Fruit fly (Drosophila melanogaster): ENCODE results near the gene CG17568.
A peak's percentile ranks its signal among the peaks of the same experiment; 100 is the strongest.

Gene CG17568

DNA sequence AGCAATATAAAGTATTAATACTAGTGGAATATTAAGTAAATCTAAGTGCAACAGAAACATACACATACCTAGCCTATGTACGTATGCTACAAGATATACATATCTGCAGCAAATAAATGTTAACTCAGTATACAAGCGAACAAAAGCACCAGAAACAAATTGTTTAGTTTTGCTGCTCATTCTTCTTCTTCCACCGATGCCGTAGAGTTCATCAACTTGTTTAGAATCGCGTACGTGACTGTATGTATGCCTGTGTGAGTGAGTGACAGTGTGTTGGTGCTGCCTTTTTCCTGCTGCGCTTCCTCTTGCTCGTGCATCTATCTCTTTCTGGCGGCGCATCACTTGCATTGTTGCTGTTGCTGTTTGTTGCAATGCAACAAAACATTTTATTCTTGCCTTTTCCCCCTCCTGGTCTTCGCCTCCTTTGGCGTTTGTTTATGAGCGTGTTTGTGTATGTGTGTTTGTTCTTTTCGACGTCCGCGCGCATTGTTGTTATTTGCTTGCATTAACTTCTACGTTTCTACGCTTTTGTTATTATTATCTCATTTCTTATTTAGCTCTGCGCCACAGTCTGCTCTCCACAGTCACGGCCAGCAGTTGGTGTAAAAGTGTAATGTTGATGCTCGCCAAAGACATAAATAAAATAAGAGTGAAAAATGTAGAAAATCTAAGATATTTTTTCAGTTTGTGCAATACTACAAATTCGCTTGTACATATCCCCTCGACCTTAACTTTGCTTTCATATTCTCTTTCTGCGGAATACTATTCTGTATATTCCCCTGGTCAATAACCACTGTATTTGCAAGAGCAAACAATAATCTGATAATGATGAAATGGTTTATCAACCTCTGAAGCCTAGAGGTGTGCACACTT lies 22.6 kb downstream of the CG17568 start (continued):
- TF ChIP-seq CG6854 (GFP tag; optimal IDR thresholded peaks at IDR 0.05) (no peak), scrt (GFP tag; optimal IDR thresholded peaks at IDR 0.05) (no peak), CG33213 (GFP tag; optimal IDR thresholded peaks at IDR 0.05) (no peak), unpg (GFP tag; optimal IDR thresholded peaks at IDR 0.05) (peak; percentile 22), NC2β (GFP tag; optimal IDR thresholded peaks at IDR 0.05) (no peak), toy (GFP tag; IDR thresholded peaks at IDR 0.05) (no peak), CG13624 (GFP tag; optimal IDR thresholded peaks at IDR 0.05) (peak; percentile 14), ap (GFP tag; IDR thresholded peaks at IDR 0.05) (0 out of 2 replicates have a peak, but pooled peaks have one; percentile 10), shn (GFP tag; optimal IDR thresholded peaks at IDR 0.05) (peak; percentile 27), CG9727 (GFP tag; optimal IDR thresholded peaks at IDR 0.05) (peak; percentile 42), insv (GFP tag; optimal IDR thresholded peaks at IDR 0.05) (no peak), Ptx1 (GFP tag; IDR thresholded peaks at IDR 0.05) (0 out of 2 replicates have a peak, but pooled peaks have one; percentile 19), CG10543 (GFP tag; optimal IDR thresholded peaks at IDR 0.05) (no peak), CG6254 (GFP tag; optimal IDR thresholded peaks at IDR 0.05) (peak; percentile 50), CG6813 (GFP tag; optimal IDR thresholded peaks at IDR 0.05) (peak; percentile 51), CG7839 (tag; optimal IDR thresholded peaks at IDR 0.05) (peak; percentile 34), tll (GFP tag; optimal IDR thresholded peaks at IDR 0.05) (no peak), CG6689 (GFP tag; IDR thresholded peaks at IDR 0.05) (peak; percentile 23; the same call in 1 of the 2 replicates), Fer3 (tag; optimal IDR thresholded peaks at IDR 0.05) (no peak), CG2129 (GFP tag; IDR thresholded peaks at IDR 0.05; ENCODE audit: partially characterized antibody) (no peak), Sry-β (GFP tag; optimal IDR thresholded peaks at IDR 0.05) (no peak), abd-A (tag; optimal IDR thresholded peaks at IDR 0.05) (no peak), CG3995 (GFP tag; optimal IDR thresholded peaks at IDR 0.05) (peak; percentile 29), NK7.1 (GFP tag; optimal IDR thresholded peaks at IDR 0.05) (no peak), Side (GFP tag; optimal IDR thresholded peaks at IDR 0.05) (peak; percentile 36), BtbVII (GFP tag; optimal IDR thresholded peaks at IDR 0.05) (peak; percentile 39), CG1832 (GFP tag; optimal IDR thresholded peaks at IDR 0.05) (peak; percentile 40), CG4854 (GFP tag; optimal IDR thresholded peaks at IDR 0.05) (no peak), nau (GFP tag; optimal IDR thresholded peaks at IDR 0.05) (no peak), ewg (GFP tag; optimal IDR thresholded peaks at IDR 0.05) (peak; percentile 10), CG32772 (GFP tag; IDR thresholded peaks at IDR 0.05) (no peak), CG14860 (GFP tag; IDR thresholded peaks at IDR 0.05; ENCODE audit: partially characterized antibody) (no peak), CG2875 (GFP tag; optimal IDR thresholded peaks at IDR 0.05) (peak; percentile 34), CG8281 (tag; optimal IDR thresholded peaks at IDR 0.05) (peak; percentile 7), Hr3 (GFP tag; optimal IDR thresholded peaks at IDR 0.05) (peak; percentile 24), CTCF (GFP tag; optimal IDR thresholded peaks at IDR 0.05) (no peak), kah (GFP tag; optimal IDR thresholded peaks at IDR 0.05) (no peak), Blimp-1 (GFP tag; optimal IDR thresholded peaks at IDR 0.05) (peak; percentile 52), ftz-f1 (GFP tag; optimal IDR thresholded peaks at IDR 0.05) (no peak), CG12744 (GFP tag; optimal IDR thresholded peaks at IDR 0.05) (no peak), CG6175 (GFP tag; IDR thresholded peaks at IDR 0.05) (no peak), btn (GFP tag; optimal IDR thresholded peaks at IDR 0.05) (no peak), Rx (GFP tag; IDR thresholded peaks at IDR 0.05) (0 out of 2 replicates have a peak, but pooled peaks have one; percentile 20), CG9817 (tag; optimal IDR thresholded peaks at IDR 0.05) (peak; percentile 19), eve (GFP tag; optimal IDR thresholded peaks at IDR 0.05) (no peak), CG14441 (GFP tag; IDR thresholded peaks at IDR 0.05) (peak; percentile 31; the same call in 1 of the 2 replicates), CG9437 (GFP tag; optimal IDR thresholded peaks at IDR 0.05) (peak; percentile 1), TFAM (GFP tag; optimal IDR thresholded peaks at IDR 0.05) (no peak)
